Fruit fly (Drosophila melanogaster): ENCODE results near the gene CG5245.
A peak's percentile ranks its signal among the peaks of the same experiment; 100 is the strongest.

DNA sequence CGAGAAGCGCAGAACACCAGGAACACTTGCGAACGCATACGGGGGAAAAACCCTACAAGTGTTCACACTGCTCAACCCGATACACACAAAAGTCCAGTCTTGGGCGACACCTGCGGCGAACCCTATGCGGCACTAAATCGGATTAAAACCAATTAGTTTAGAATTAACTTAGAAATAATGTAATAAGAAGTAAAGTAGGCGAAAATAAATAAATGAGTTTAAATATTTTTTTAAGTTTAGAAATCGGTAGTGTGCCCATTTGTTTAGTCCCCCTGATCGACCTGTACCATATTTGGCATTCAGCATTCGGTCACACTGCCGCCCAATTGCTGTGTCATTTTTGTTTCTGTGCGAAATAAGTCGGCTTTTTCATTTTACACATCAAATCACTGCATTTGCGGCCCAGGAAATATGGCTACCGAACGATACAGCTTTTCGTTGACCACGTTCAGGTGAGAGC is 1.7 kb downstream of the CG5245 start, which contains the start of gene Prosalpha2:
- no peak for TF ChIP-seq E2f1 (GFP tag; IDR thresholded peaks at IDR 0.05)
- no peak for TF ChIP-seq Hr39 (optimal IDR thresholded peaks at IDR 0.05)
- no peak for TF ChIP-seq CG9876 (GFP tag; optimal IDR thresholded peaks at IDR 0.05)
- peak; percentile 12 for TF ChIP-seq Hsf (GFP tag; optimal IDR thresholded peaks at IDR 0.05)
- TF ChIP-seq Chrac-16 (GFP tag; optimal IDR thresholded peaks at IDR 0.05), result no peak
- TF ChIP-seq al (GFP tag; IDR thresholded peaks at IDR 0.05), result no peak
- TF ChIP-seq H2.0 (GFP tag; IDR thresholded peaks at IDR 0.05), result no peak
- no peak for TF ChIP-seq klu (GFP tag; IDR thresholded peaks at IDR 0.05)
- no peak for TF ChIP-seq Atf3 (GFP tag; optimal IDR thresholded peaks at IDR 0.05)
- no peak for TF ChIP-seq tll (GFP tag; optimal IDR thresholded peaks at IDR 0.05)
- TF ChIP-seq lbe (GFP tag; optimal IDR thresholded peaks at IDR 0.05), result no peak
- no peak for TF ChIP-seq Adf1 (GFP tag; IDR thresholded peaks at IDR 0.05)
- no peak for TF ChIP-seq CG18764 (GFP tag; optimal IDR thresholded peaks at IDR 0.05)
- no peak for TF ChIP-seq ATbp (GFP tag; optimal IDR thresholded peaks at IDR 0.05)

Data from whole organism, embryonic.